Fruit fly (Drosophila melanogaster) whole organism, wandering third instar larva: ENCODE data around the gene Lgr4.

Experiments
- Hr83 ChIP-seq: fragments of 200-300 bp; sonication (Bioruptor generic); optimal IDR thresholded peaks from 2 replicates; lab custom pipeline; 2016; ENCODE audit warnings: missing biosample characterization, mild to moderate bottlenecking, missing genetic modification characterization, moderate library complexity; ENCODE audit not compliant: poor library complexity, severe bottlenecking
- brk ChIP-seq: fragments of 200-800 bp; sonication (Bioruptor generic); optimal IDR thresholded peaks from 2 replicates; lab custom pipeline; 2016; ENCODE audit warnings: missing biosample characterization, mild to moderate bottlenecking, missing genetic modification characterization

DNA sequence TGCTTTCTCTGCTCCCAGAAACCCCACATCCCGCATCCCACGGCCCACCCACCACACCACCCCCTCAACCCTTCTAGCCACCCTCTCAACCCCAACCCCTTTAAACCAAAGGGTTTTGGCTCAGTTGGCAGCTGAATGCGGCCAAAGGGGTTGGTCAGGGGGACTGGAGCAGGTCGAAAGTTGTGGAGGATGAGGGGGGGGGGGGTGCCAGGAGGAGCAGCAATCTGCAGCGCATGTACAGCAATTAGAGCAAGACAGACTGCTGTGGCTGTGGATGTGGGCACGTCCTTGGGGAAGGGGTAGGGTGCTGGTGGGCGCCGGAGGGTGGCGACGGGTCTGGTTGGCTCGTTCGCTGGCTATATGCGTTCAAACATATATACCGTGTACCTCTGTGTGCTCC lies 19.6 kb upstream of the Lgr4 start:
- TF ChIP-seq Hr83 (GFP tag; lab: Kevin White, UChicago) (no peak), brk (GFP tag; lab: Kevin White, UChicago) (no peak)
